Worm (Caenorhabditis elegans) whole organism, early embryonic: ENCODE measurements around the gene bcl-7.

Experiments used
- B0310.2 ChIP-seq: sonication (generic microtip); optimal IDR thresholded peaks from 2 replicates; lab custom pipeline; 2016; ENCODE audit warnings: mild to moderate bottlenecking, missing genetic modification characterization, missing compliant biosample characterization
- F13C5.2 ChIP-seq: sonication (generic microtip); optimal IDR thresholded peaks from 2 replicates; lab custom pipeline; 2017; ENCODE audit warnings: mild to moderate bottlenecking, missing genetic modification characterization, inconsistent platforms, missing compliant biosample characterization
- aly-1 ChIP-seq: sonication (generic microtip); optimal IDR thresholded peaks from 2 replicates; lab custom pipeline; 2016; ENCODE audit warnings: missing genetic modification characterization, missing compliant biosample characterization
- ama-1 ChIP-seq: fragments of 150-350 bp; optimal IDR thresholded peaks from 2 replicates; lab custom pipeline; 2014
- ceh-13 ChIP-seq: fragments of 200-800 bp; sonication (Bioruptor generic); optimal IDR thresholded peaks from 2 replicates; lab custom pipeline; 2018; ENCODE audit warnings: mild to moderate bottlenecking, missing genetic modification characterization, missing compliant biosample characterization
- ceh-36 ChIP-seq: sonication (generic microtip); optimal IDR thresholded peaks from 2 replicates; lab custom pipeline; 2016; ENCODE audit warnings: missing genetic modification characterization, inconsistent platforms, missing compliant biosample characterization
- ets-7 ChIP-seq: sonication (generic microtip); optimal IDR thresholded peaks from 2 replicates; lab custom pipeline; 2016; ENCODE audit warnings: missing genotype, missing genetic modification characterization, missing compliant biosample characterization
- flt-1 ChIP-seq: fragments of 200-800 bp; sonication (Bioruptor generic); IDR thresholded peaks from 2 replicates; pipeline ENCODE4 v1.3.6; 2022; ENCODE audit warnings: missing genetic modification characterization, missing compliant biosample characterization
- hmbx-1 ChIP-seq: sonication (generic microtip); optimal IDR thresholded peaks from 2 replicates; lab custom pipeline; 2016; ENCODE audit warnings: mild to moderate bottlenecking, missing genetic modification characterization, missing compliant biosample characterization
- hmg-4 ChIP-seq: fragments of 200-800 bp; sonication (Bioruptor generic); optimal IDR thresholded peaks from 2 replicates; lab custom pipeline; 2018; ENCODE audit warnings: mild to moderate bottlenecking, missing genetic modification characterization, missing compliant biosample characterization
- hnd-1 ChIP-seq: sonication (generic microtip); optimal IDR thresholded peaks from 2 replicates; lab custom pipeline; 2016; ENCODE audit warnings: missing genetic modification characterization, missing compliant biosample characterization
- pes-1 ChIP-seq: fragments of 200-800 bp; sonication (Bioruptor generic); IDR thresholded peaks from 2 replicates; pipeline ENCODE4 v1.3.6; 2022; ENCODE audit warnings: missing genetic modification reagents, missing genetic modification characterization, missing compliant biosample characterization
- scrt-1 ChIP-seq: fragments of 200-800 bp; sonication (Bioruptor generic); IDR thresholded peaks from 2 replicates; pipeline ENCODE4 v1.3.6; 2022; ENCODE audit warnings: missing genetic modification characterization, missing compliant biosample characterization
- sea-1 ChIP-seq: fragments of 200-800 bp; sonication (Bioruptor generic); conservative IDR thresholded peaks from 2 replicates; pipeline ENCODE4 v1.3.6; 2022; ENCODE audit warnings: missing genetic modification characterization, missing compliant biosample characterization
- tbx-11 ChIP-seq: fragments of 200-800 bp; sonication (Bioruptor generic); IDR thresholded peaks from 2 replicates; pipeline ENCODE4 v1.3.6; 2022; ENCODE audit warnings: missing genetic modification characterization, missing compliant biosample characterization
- tbx-37 ChIP-seq: fragments of 200-800 bp; sonication (Bioruptor generic); conservative IDR thresholded peaks from 2 replicates; pipeline ENCODE4 v1.3.6; 2022; ENCODE audit warnings: missing genetic modification reagents, missing genetic modification characterization, missing compliant biosample characterization
- tra-4 ChIP-seq: sonication (generic microtip); optimal IDR thresholded peaks from 2 replicates; lab custom pipeline; 2017; ENCODE audit warnings: missing genetic modification characterization, missing compliant biosample characterization

The bcl-7 gene

DNA sequence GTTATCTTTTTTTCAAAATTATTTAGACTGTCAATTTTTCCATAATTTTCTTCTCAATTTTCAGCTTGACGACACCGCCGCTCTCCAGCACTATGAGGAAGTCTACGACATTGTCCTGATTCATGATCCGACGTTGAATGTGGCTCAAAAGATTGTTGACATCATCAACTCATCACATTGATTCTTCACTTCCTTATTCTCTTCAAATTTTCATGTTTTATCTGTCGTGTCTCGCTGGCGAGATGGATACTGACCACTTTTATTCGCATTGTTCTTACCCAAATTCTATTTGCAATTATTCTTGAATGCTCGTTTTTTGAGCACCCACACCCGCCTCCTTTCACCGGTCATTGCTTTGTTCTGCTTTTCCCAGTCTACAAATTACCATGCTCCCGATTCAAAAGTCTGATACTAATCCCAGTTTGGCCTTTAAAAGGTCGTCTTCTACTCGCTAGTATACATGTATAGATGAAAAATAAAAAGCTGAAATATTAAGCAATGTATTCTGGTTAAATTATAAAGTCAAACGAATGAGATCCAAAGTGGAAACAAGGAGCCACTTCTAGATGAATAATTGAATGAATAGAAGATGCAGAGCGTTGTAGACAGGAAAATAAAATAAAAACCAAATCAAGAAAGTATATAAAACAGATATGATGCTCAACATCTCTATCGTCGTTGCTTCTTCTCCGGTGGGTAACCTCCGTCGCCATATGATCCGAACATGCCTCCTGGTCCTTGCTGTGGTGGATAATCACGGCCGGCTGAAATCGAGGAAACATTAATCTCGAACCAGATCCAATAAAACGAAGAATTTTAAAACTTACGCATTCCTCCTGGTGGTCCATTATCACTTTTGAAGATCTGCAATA, 27.4 kb downstream of the bcl-7 start:
- no peak for TF ChIP-seq B0310.2

- TF ChIP-seq hmg-4 (no peak), scrt-1 (GFP tag; lab: Robert Waterston, UW) (no peak), ceh-13 (GFP tag; lab: Kevin White, UChicago) (peak; percentile 2), tbx-11 (0 out of 2 replicates have a peak, but pooled peaks have one; percentile 21)
Measured at ce11 chrIII:5953913-5954290, 28.0 kb downstream of the bcl-7 start.

DNA sequence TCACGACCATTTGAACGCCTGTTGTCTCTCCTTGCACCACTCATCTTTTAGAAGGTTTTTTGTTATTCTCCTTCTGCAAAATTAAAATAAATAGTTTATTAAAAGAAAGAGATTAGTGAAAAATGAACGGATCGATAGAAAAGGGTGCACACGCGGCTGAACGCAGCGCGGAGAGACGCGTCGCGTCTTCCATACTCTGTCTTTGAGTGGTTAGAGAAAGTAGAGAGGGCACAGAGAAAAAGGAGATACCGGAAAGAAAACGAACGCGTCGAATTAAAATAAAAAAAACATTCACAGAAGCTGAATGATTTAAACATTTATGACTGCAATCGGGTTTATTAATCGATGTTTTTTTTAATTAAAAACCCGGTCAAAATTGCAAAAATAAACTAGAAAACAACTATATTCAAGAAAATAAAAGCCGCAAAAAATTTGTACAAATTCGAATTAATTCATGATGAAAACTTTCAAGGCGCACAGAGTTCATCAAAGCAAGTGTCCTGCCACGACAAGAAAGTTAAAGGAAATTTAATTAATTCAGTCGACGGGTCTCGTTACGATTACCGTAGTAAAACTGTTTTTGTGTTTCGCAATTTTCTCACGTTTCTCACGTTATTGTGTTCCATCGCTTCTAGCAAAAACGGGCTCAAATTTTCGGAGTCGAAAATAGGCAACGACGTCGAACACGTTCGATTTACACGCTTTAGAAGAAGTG, 32.4 kb downstream of the bcl-7 start, which contains the start of the genes nono-1 and nop-1:
Gene nono-1 (minus strand): TSS at position 75 of the 715 bp plus-strand sequence.
Gene nop-1 (plus strand): TSS at position 551 of the 715 bp plus-strand sequence.
- TF ChIP-seq ama-1 (lab: Kevin White, UChicago) (no peak), hmg-4 (peak; percentile 49), F13C5.2 (peak; percentile 2)

DNA sequence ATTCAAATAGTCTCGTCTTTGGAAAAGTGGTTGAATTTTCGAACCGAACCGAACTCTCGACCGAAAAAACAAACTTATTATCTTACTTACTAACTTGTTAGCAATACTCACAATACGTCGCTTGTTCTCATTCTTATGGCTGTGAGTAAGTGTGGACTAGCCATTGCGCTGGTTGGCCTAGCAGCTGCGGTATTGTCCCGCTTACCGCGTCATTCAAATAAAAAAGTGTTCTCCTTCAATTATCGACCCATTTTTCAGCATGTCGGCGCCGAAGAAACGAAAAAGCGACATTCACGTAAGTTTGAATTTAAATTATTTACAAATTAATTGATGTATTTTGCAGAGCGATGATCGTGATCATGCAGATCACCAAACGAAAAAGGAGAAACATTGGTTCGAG, 33.2 kb downstream of the bcl-7 start:
- TF ChIP-seq pes-1, result no peak
- no peak for TF ChIP-seq hmbx-1 (tag; lab: Kevin White, UChicago)
- TF ChIP-seq tbx-37 (GFP tag; lab: Robert Waterston, UW), result no peak
- TF ChIP-seq aly-1 (tag; lab: Kevin White, UChicago), result no peak
- TF ChIP-seq tbx-11, result no peak
- TF ChIP-seq flt-1 (GFP tag; lab: Robert Waterston, UW), result no peak
- TF ChIP-seq sea-1 (GFP tag; lab: Robert Waterston, UW), result no peak
- no peak for TF ChIP-seq ceh-13 (GFP tag; lab: Kevin White, UChicago)
- no peak for TF ChIP-seq B0310.2
- TF ChIP-seq scrt-1 (GFP tag; lab: Robert Waterston, UW), result no peak
- TF ChIP-seq hnd-1, result no peak
- TF ChIP-seq hmg-4, result no peak
- TF ChIP-seq tra-4 (tag; lab: Kevin White, UChicago), result no peak
- TF ChIP-seq ets-7, result no peak
- TF ChIP-seq ceh-36 (tag; lab: Kevin White, UChicago), result no peak
- no peak for TF ChIP-seq ama-1 (lab: Kevin White, UChicago)

ce11 chrIII:5961560-5961959, 35.7 kb downstream of the bcl-7 start:
- TF ChIP-seq ets-7 (no peak), F13C5.2 (no peak), ceh-13 (GFP tag; lab: Kevin White, UChicago) (no peak), tbx-37 (GFP tag; lab: Robert Waterston, UW) (no peak), tbx-11 (no peak), ama-1 (lab: Kevin White, UChicago) (no peak), hmbx-1 (tag; lab: Kevin White, UChicago) (no peak), pes-1 (no peak), flt-1 (GFP tag; lab: Robert Waterston, UW) (no peak), hmg-4 (no peak), aly-1 (tag; lab: Kevin White, UChicago) (no peak), ceh-36 (tag; lab: Kevin White, UChicago) (no peak), hnd-1 (no peak)

DNA sequence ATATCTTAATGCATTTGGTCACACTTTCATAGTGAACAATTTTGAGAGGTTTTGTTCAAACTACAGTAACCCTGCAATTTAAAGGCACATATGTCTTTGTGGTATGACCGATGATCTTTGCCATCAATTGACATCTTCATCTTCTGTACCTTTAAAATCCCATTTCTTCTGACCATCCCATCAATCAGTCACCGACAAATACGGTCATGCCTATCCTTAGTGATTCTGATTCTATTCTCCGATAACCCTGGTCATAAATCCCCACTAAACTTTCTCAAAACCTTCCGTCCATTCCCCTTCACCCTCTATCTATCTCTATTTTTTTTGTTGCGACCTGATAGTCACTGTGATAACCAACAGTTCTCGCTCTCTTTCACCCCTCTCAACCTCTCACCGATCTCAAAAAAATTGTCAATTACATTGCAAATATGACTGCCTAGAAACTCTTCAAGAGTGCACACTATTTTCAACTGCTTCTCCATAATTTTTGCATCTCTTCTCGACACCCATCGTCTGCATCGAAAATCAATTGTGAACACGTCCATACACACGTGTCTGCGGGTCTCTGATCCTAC, 38.3 kb downstream of the bcl-7 start:
- TF ChIP-seq tra-4 (tag; lab: Kevin White, UChicago) (no peak), tbx-11 (no peak), ama-1 (lab: Kevin White, UChicago) (no peak), aly-1 (tag; lab: Kevin White, UChicago) (no peak), ceh-13 (GFP tag; lab: Kevin White, UChicago) (no peak), ceh-36 (tag; lab: Kevin White, UChicago) (no peak), F13C5.2 (no peak), sea-1 (GFP tag; lab: Robert Waterston, UW) (no peak), hnd-1 (no peak), scrt-1 (GFP tag; lab: Robert Waterston, UW) (no peak), ets-7 (no peak)

- no peak for TF ChIP-seq tra-4 (tag; lab: Kevin White, UChicago)
- TF ChIP-seq sea-1 (GFP tag; lab: Robert Waterston, UW), result no peak
- TF ChIP-seq scrt-1 (GFP tag; lab: Robert Waterston, UW), result no peak
- no peak for TF ChIP-seq hmg-4
- TF ChIP-seq ets-7, result no peak
- no peak for TF ChIP-seq B0310.2
- no peak for TF ChIP-seq flt-1 (GFP tag; lab: Robert Waterston, UW)
- no peak for TF ChIP-seq ama-1 (lab: Kevin White, UChicago)
- no peak for TF ChIP-seq F13C5.2
Measured at ce11 chrIII:5965368-5965767, 39.5 kb downstream of the bcl-7 start.
